Fruit fly (Drosophila melanogaster): Measurements from ENCODE around the gene Zmynd8.

Zmynd8 gene

DNA sequence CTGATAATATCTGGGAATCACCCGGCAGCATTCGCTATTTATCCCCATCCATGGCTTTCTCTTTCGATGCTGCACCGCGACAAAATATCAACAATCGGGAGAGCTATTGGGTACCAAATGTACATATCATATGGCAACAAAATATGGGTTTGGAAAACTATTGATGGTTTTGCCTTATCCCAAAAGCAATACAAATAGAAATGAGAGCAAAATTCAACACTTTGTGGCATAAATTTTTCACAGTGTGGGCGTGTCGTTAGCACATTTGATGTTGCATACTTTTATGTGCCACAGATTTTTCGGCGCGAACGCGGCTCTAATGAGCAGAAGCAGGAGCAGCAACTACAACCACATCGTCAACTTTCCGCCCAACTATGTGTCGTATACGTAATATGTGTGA is 36.9 kb upstream of the Zmynd8 start (continued):
- TF ChIP-seq sima (GFP tag; optimal IDR thresholded peaks at IDR 0.05) (no peak), CG4820 (GFP tag; optimal IDR thresholded peaks at IDR 0.05) (no peak), Drgx (GFP tag; IDR thresholded peaks at IDR 0.05) (no peak), CG12219 (GFP tag; optimal IDR thresholded peaks at IDR 0.05) (no peak), CG11398 (GFP tag; optimal IDR thresholded peaks at IDR 0.05) (no peak), MESR4 (GFP tag; optimal IDR thresholded peaks at IDR 0.05) (no peak), CG4707 (GFP tag; optimal IDR thresholded peaks at IDR 0.05) (no peak), B-H2 (GFP tag; optimal IDR thresholded peaks at IDR 0.05) (no peak), CG8478 (optimal IDR thresholded peaks at IDR 0.05) (no peak), Meics (GFP tag; optimal IDR thresholded peaks at IDR 0.05) (peak; percentile 1), CG10959 (GFP tag; IDR thresholded peaks at IDR 0.05) (no peak), CG10565 (GFP tag; optimal IDR thresholded peaks at IDR 0.05) (no peak), B-H1 (GFP tag; IDR thresholded peaks at IDR 0.05) (no peak), unpg (GFP tag; optimal IDR thresholded peaks at IDR 0.05) (peak; percentile 27), Opbp (GFP tag; IDR thresholded peaks at IDR 0.05; ENCODE audit: partially characterized antibody) (no peak), run (tag; optimal IDR thresholded peaks at IDR 0.05) (no peak), NK7.1 (GFP tag; optimal IDR thresholded peaks at IDR 0.05) (no peak), fd64A (GFP tag; optimal IDR thresholded peaks at IDR 0.05) (no peak), CG30403 (GFP tag; optimal IDR thresholded peaks at IDR 0.05) (peak; percentile 16), br (optimal IDR thresholded peaks at IDR 0.05) (no peak), grn (GFP tag; optimal IDR thresholded peaks at IDR 0.05) (no peak), CG16779 (GFP tag; IDR thresholded peaks at IDR 0.05) (no peak), CG12299 (tag; optimal IDR thresholded peaks at IDR 0.05) (no peak), Gsc (GFP tag; IDR thresholded peaks at IDR 0.05) (no peak), CG4404 (GFP tag; IDR thresholded peaks at IDR 0.05) (no peak), CG6791 (GFP tag; IDR thresholded peaks at IDR 0.05; ENCODE audit: partially characterized antibody) (no peak), CG14710 (tag; optimal IDR thresholded peaks at IDR 0.05) (no peak), HHEX (GFP tag; optimal IDR thresholded peaks at IDR 0.05) (no peak), lilli (GFP tag; optimal IDR thresholded peaks at IDR 0.05) (peak; percentile 2), HmgD (GFP tag; optimal IDR thresholded peaks at IDR 0.05) (no peak), gt (GFP tag; IDR thresholded peaks at IDR 0.05) (no peak), prd (optimal IDR thresholded peaks at IDR 0.05) (no peak), prd (GFP tag; IDR thresholded peaks at IDR 0.05) (peak; percentile 28; the same call in 1 of the 3 replicates), chif (GFP tag; optimal IDR thresholded peaks at IDR 0.05) (no peak), Side (GFP tag; optimal IDR thresholded peaks at IDR 0.05) (no peak), CG13287 (GFP tag; IDR thresholded peaks at IDR 0.05; ENCODE audit: partially characterized antibody) (no peak), ttk (GFP tag; IDR thresholded peaks at IDR 0.05) (no peak), CG4854 (GFP tag; optimal IDR thresholded peaks at IDR 0.05) (no peak), CG12391 (tag; optimal IDR thresholded peaks at IDR 0.05) (no peak), Ets65A (GFP tag) (peak; percentile 67), CG32532 (GFP tag; IDR thresholded peaks at IDR 0.05) (no peak), CG34376 (GFP tag; optimal IDR thresholded peaks at IDR 0.05) (no peak), D19A (tag; optimal IDR thresholded peaks at IDR 0.05) (no peak), CG7963 (GFP tag; IDR thresholded peaks at IDR 0.05; ENCODE audit: partially characterized antibody) (no peak), CG12236 (GFP tag; optimal IDR thresholded peaks at IDR 0.05) (no peak), C15 (GFP tag; IDR thresholded peaks at IDR 0.05) (no peak), org-1 (GFP tag; optimal IDR thresholded peaks at IDR 0.05) (peak; percentile 0), CG5180 (GFP tag; optimal IDR thresholded peaks at IDR 0.05) (no peak), pita (GFP tag; optimal IDR thresholded peaks at IDR 0.05) (no peak), toy (GFP tag; IDR thresholded peaks at IDR 0.05) (no peak), Sry-β (GFP tag; optimal IDR thresholded peaks at IDR 0.05) (no peak), CG10462 (GFP tag; optimal IDR thresholded peaks at IDR 0.05) (no peak), CG6854 (GFP tag; optimal IDR thresholded peaks at IDR 0.05) (no peak)

Data from whole organism, embryonic.